Worm (Caenorhabditis elegans) whole organism, L1 larva: Measurements from ENCODE around the gene atgl-1.

Experiments
- lir-3 ChIP-seq: sonication (generic microtip); optimal IDR thresholded peaks from 2 replicates; lab custom pipeline; 2016; ENCODE audit warnings: mild to moderate bottlenecking, missing genetic modification characterization, moderate library complexity, missing compliant biosample characterization; ENCODE audit not compliant: poor library complexity
- lsy-2 ChIP-seq, 2 experiments: fragments of 150-350 bp; optimal IDR thresholded peaks; 2 replicates each; lab custom pipeline; 2014; ENCODE audit warnings: missing biosample characterization in 2 of 2, missing genetic modification characterization in 2 of 2
- skn-1 ChIP-seq: fragments of 150-350 bp; optimal IDR thresholded peaks from 2 replicates; lab custom pipeline; 2014; ENCODE audit warnings: missing biosample characterization, missing genetic modification characterization
- ztf-4 ChIP-seq: fragments of 150-350 bp; optimal IDR thresholded peaks from 2 replicates; lab custom pipeline; 2014; ENCODE audit warnings: missing biosample characterization, missing genetic modification characterization

ce11 chrIII:6415306-6415973 is 3.8 kb downstream of the atgl-1 start, which contains the start of gene nas-4:
- peak; percentile 41 for TF ChIP-seq ztf-4 (tag; lab: Kevin White, UChicago)
- TF ChIP-seq lsy-2 (tag; optimal IDR thresholded peaks at IDR 0.05; lab: Kevin White, UChicago), result no peak
- TF ChIP-seq lir-3, result no peak
- TF ChIP-seq skn-1, result no peak
